Worm (Caenorhabditis elegans): ENCODE results near the gene coq-5.

DNA sequence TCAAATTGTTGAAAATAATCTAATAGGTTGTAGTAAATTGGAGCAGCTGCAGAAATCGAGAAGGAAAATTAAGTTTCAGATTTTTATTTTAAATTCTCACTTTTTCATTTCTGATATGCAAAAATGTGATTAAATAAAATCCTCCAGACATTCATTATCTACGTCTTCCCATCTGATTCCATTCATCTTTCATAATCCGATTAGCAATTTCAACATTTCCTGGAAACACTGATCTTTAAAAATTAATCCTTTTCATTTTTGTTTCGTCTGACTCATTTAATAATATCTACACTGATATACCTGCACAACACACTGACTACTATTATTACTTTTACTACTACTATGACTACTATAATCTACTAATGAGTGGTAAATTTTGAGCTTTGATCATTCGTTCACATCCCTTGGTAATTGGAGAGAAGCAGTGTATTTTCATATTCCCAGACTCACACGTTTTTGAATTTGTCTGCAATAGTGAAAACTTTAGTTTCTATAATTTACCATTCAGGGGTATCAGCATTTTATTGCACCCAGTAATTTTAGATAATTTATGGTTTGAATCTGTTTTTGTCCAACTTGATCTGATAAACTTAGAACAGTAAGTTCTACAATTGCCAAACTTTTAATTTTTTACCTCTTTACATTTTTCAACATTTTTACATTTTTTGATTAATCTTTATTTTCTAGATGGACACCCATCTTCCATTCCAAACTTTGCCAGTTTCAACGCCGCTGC is 19.2 kb downstream of the coq-5 start, which contains the start of gene ceh-23:
- TF ChIP-seq dao-5 (tag; optimal IDR thresholded peaks at IDR 0.05) (no peak), him-1 (tag; optimal IDR thresholded peaks at IDR 0.05) (no peak), W03F9.2 (tag; optimal IDR thresholded peaks at IDR 0.05) (no peak)
